Worm (Caenorhabditis elegans): ENCODE results near the gene sru-29.

sru-29 gene

DNA sequence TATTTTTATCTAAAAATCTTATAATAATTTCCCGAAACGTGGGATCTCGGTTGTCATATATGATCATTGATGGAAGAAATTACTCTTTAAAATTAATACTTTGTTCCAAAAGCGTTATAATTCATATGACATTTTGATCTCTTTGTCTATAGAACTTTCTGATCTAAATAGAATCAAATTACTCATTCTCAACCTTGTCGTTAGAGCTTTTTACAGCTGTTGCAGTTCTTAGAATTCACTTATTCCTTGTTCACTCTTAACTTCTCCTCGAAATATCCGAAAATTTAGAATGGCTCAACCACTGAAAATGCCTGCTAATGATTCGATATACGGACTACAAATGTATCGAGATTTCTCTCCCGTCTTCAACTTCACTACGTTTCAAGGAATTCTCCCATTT lies at the start of gene sru-29:
sru-29 (plus strand) TSS at position 301 of the 400 bp plus-strand sequence.
- TF ChIP-seq mbf-1 (tag; optimal IDR thresholded peaks at IDR 0.05) (no peak), elt-3 (tag; optimal IDR thresholded peaks at IDR 0.05) (no peak), ztf-11 (tag; optimal IDR thresholded peaks at IDR 0.05) (no peak), crh-2 (tag; optimal IDR thresholded peaks at IDR 0.05) (no peak), lin-13 (GFP tag; optimal IDR thresholded peaks at IDR 0.05) (no peak), lsy-2 (tag; optimal IDR thresholded peaks at IDR 0.05) (no peak), dmd-4 (tag; optimal IDR thresholded peaks at IDR 0.05) (no peak)

DNA sequence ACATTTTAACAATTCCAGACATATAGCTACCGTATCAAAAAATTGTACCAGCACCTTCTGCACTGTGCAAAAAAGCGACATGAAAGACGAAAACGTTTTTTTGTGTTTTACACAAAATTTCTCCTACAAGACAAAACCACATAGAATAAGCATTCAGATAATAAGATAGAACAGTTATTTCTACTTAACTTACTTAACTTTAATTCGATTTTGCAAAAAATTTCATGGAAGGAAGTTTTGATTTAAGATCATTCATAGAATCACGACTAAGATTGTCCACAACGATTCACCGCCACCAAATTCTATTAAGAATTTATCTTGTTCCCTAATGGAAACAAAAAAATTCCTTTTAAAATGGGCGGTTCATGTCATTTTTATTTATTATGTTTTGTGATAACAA lies 47.5 kb upstream of the sru-29 start:
- TF ChIP-seq nhr-6 (tag; optimal IDR thresholded peaks at IDR 0.05) (no peak), sma-3 (GFP tag; optimal IDR thresholded peaks at IDR 0.05) (no peak), sem-4 (tag; optimal IDR thresholded peaks at IDR 0.05) (no peak)

DNA sequence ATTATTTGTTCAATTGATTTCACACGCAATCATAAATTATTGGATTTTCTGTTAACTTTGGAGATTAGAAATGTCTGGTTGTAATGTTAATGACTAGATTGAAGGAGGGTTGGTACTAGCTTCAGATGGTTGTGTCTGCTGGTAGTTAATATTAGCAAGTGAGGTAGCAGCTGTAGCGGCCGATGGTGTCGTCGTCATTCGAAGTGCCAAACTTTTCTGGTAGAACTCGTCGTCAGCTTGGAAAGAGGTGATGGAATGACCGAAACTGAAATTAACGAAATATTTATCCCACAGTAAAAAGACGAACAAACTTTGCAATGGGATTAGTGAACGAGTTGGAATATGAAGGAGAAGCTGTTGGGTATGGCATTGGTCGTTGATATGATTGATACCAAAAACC lies 46.7 kb upstream of the sru-29 start:
- no peak for TF ChIP-seq ceh-82 (tag; optimal IDR thresholded peaks at IDR 0.05)
- TF ChIP-seq ztf-11 (tag; optimal IDR thresholded peaks at IDR 0.05): no peak
- TF ChIP-seq nhr-11 (tag; optimal IDR thresholded peaks at IDR 0.05): no peak
- no peak for TF ChIP-seq elt-3 (tag; optimal IDR thresholded peaks at IDR 0.05)
- no peak for TF ChIP-seq egl-27 (tag; optimal IDR thresholded peaks at IDR 0.05)
- TF ChIP-seq ztf-4 (tag; optimal IDR thresholded peaks at IDR 0.05): no peak
- TF ChIP-seq nhr-77 (tag; optimal IDR thresholded peaks at IDR 0.05): no peak
- no peak for TF ChIP-seq ZK546.5 (tag; optimal IDR thresholded peaks at IDR 0.05)
- no peak for TF ChIP-seq nhr-10 (tag; optimal IDR thresholded peaks at IDR 0.05)
- no peak for TF ChIP-seq nhr-129 (tag; optimal IDR thresholded peaks at IDR 0.05)
- no peak for TF ChIP-seq skn-1 (tag; optimal IDR thresholded peaks at IDR 0.05)

DNA sequence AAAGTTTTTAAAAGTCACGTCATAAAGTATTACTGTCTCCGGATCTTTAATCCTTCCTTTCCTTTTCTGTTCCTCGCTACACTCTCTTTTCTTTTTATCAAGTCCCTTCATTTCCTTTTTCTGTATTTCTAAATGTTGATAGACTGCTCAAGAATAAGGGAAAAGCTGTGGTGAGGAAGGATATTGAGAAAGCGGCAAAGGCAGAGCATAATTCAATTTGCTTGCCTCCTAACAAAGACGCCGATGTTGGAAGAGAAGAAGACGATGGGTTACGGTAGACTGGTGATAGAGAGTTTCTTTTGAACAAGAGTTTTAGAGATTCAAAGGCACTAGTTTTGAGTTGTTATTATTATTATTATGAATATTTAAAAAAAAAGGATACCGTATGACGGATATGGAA lies 45.6 kb upstream of the sru-29 start:
- peak; percentile 2 for TF ChIP-seq nhr-6 (tag; optimal IDR thresholded peaks at IDR 0.05)
- TF ChIP-seq skn-1 (tag; optimal IDR thresholded peaks at IDR 0.05): no peak
- no peak for TF ChIP-seq lin-13 (GFP tag; optimal IDR thresholded peaks at IDR 0.05)
- TF ChIP-seq fos-1 (tag; optimal IDR thresholded peaks at IDR 0.05): no peak
- peak; percentile 0 for TF ChIP-seq zag-1 (tag; optimal IDR thresholded peaks at IDR 0.05)
- peak; percentile 20 to 81 for TF ChIP-seq lsy-2 (tag; optimal IDR thresholded peaks at IDR 0.05)
- TF ChIP-seq ztf-11 (tag; optimal IDR thresholded peaks at IDR 0.05): no peak
- TF ChIP-seq alr-1 (tag; optimal IDR thresholded peaks at IDR 0.05): no peak
- peak; percentile 12 for TF ChIP-seq sem-4 (tag; optimal IDR thresholded peaks at IDR 0.05)
- TF ChIP-seq C34F6.9 (tag; optimal IDR thresholded peaks at IDR 0.05): peak; percentile 39
- TF ChIP-seq ztf-4 (tag; optimal IDR thresholded peaks at IDR 0.05): no peak
- TF ChIP-seq peb-1 (tag; optimal IDR thresholded peaks at IDR 0.05): no peak
- TF ChIP-seq R02D3.7 (tag; optimal IDR thresholded peaks at IDR 0.05): no peak
- TF ChIP-seq Y55F3AM.14 (GFP tag; optimal IDR thresholded peaks at IDR 0.05): no peak
- no peak for TF ChIP-seq ceh-16 (tag; optimal IDR thresholded peaks at IDR 0.05)
- TF ChIP-seq sma-9 (GFP tag; optimal IDR thresholded peaks at IDR 0.05): peak; percentile 59
- no peak for TF ChIP-seq sma-9 (tag; optimal IDR thresholded peaks at IDR 0.05)
- TF ChIP-seq elt-1 (tag; optimal IDR thresholded peaks at IDR 0.05): no peak
- TF ChIP-seq nhr-129 (tag; optimal IDR thresholded peaks at IDR 0.05): no peak
- TF ChIP-seq nhr-25 (tag; optimal IDR thresholded peaks at IDR 0.05): no peak
- no peak for TF ChIP-seq nhr-23 (tag; optimal IDR thresholded peaks at IDR 0.05)
- TF ChIP-seq ztf-1 (GFP tag; conservative IDR thresholded peaks at IDR 0.05): no peak
- TF ChIP-seq nhr-21 (tag; optimal IDR thresholded peaks at IDR 0.05): no peak
- TF ChIP-seq mbf-1 (tag; optimal IDR thresholded peaks at IDR 0.05): no peak
- no peak for TF ChIP-seq F13H6.1 (tag; optimal IDR thresholded peaks at IDR 0.05)

DNA sequence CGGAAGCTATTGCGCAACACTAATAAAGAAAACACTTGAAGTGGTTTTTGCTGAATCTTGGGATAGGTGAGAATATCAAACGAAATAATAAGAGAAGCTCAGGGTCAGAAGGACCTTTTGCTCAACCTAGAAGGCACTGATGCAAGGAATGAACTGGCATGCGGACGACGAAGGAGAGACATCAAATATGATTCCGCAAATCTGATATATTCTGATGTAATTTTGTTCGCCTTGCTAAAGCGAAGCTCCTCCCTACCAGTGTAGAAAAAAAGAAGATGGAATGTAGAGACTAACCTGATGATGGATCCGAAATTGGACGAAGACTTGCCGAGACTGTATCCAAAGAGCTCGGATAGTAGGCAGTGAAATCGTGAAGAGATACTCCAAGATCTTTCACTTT lies 43.3 kb upstream of the sru-29 start:
- TF ChIP-seq alr-1 (tag; optimal IDR thresholded peaks at IDR 0.05) (no peak), mbf-1 (tag; optimal IDR thresholded peaks at IDR 0.05) (no peak), F13H6.1 (tag; optimal IDR thresholded peaks at IDR 0.05) (no peak), blmp-1 (tag; optimal IDR thresholded peaks at IDR 0.05; ENCODE audit: insufficient read depth) (no peak), skn-1 (tag; optimal IDR thresholded peaks at IDR 0.05) (no peak), ztf-11 (tag; optimal IDR thresholded peaks at IDR 0.05) (no peak), peb-1 (tag; optimal IDR thresholded peaks at IDR 0.05) (no peak), ztf-4 (tag; optimal IDR thresholded peaks at IDR 0.05) (no peak), unc-39 (tag; optimal IDR thresholded peaks at IDR 0.05) (no peak), nhr-11 (tag; optimal IDR thresholded peaks at IDR 0.05) (no peak), egl-27 (tag; optimal IDR thresholded peaks at IDR 0.05) (no peak), sma-3 (GFP tag; optimal IDR thresholded peaks at IDR 0.05) (no peak)
